Fruit fly (Drosophila melanogaster): ENCODE results near the gene CG14073.

Gene CG14073

dm6 chr3L:18822450-18823220 is 2.2 kb upstream of the CG14073 start, which contains the start of gene Cat (continued):
- TF ChIP-seq Ets97D (GFP tag; optimal IDR thresholded peaks at IDR 0.05) (peak; percentile 25), bcd (GFP tag; optimal IDR thresholded peaks at IDR 0.05) (no peak), ci (GFP tag; IDR thresholded peaks at IDR 0.05) (peak; percentile 52; the same call in 2 of the 3 replicates), ken (GFP tag; IDR thresholded peaks at IDR 0.05) (no peak), stc (GFP tag; IDR thresholded peaks at IDR 0.05) (no peak), chif (GFP tag; optimal IDR thresholded peaks at IDR 0.05) (peak in 1 of 2 experiments; percentile 16), CG7556 (GFP tag; optimal IDR thresholded peaks at IDR 0.05) (peak; percentile 29), Atf-2 (GFP tag; optimal IDR thresholded peaks at IDR 0.05) (no peak), Bdp1 (GFP tag; optimal IDR thresholded peaks at IDR 0.05) (no peak), bigmax (GFP tag; optimal IDR thresholded peaks at IDR 0.05) (no peak), amos (GFP tag; IDR thresholded peaks at IDR 0.05; ENCODE audit: partially characterized antibody) (peak; percentile 82; the same call in 1 of the 2 replicates), CG10274 (GFP tag; optimal IDR thresholded peaks at IDR 0.05) (no peak), CG10543 (GFP tag; optimal IDR thresholded peaks at IDR 0.05) (peak; percentile 52), CG12769 (tag; optimal IDR thresholded peaks at IDR 0.05) (no peak), Meics (GFP tag; optimal IDR thresholded peaks at IDR 0.05) (peak; percentile 57), CG17912 (GFP tag; optimal IDR thresholded peaks at IDR 0.05) (peak; percentile 21), ash1 (GFP tag; optimal IDR thresholded peaks at IDR 0.05) (no peak), lola (GFP tag; optimal IDR thresholded peaks at IDR 0.05) (peak in 2 of 3 experiments; percentile 28 to 37), ab (GFP tag; optimal IDR thresholded peaks at IDR 0.05) (no peak), tin (GFP tag; optimal IDR thresholded peaks at IDR 0.05) (peak; percentile 41), CG1602 (GFP tag; optimal IDR thresholded peaks at IDR 0.05) (no peak), CG6689 (GFP tag; IDR thresholded peaks at IDR 0.05) (no peak; the same call in none of the 2 replicates), sr (GFP tag; IDR thresholded peaks at IDR 0.05) (no peak), lab (GFP tag; optimal IDR thresholded peaks at IDR 0.05) (peak; percentile 71), zfh1 (GFP tag; IDR thresholded peaks at IDR 0.05) (no peak), slou (GFP tag; optimal IDR thresholded peaks at IDR 0.05) (no peak), grn (GFP tag; optimal IDR thresholded peaks at IDR 0.05) (no peak), Hr39 (optimal IDR thresholded peaks at IDR 0.05) (no peak), lilli (GFP tag; optimal IDR thresholded peaks at IDR 0.05) (peak; percentile 55), hth (optimal IDR thresholded peaks at IDR 0.05) (no peak), repo (GFP tag; optimal IDR thresholded peaks at IDR 0.05) (no peak), Six4 (GFP tag; optimal IDR thresholded peaks at IDR 0.05) (no peak), Adf1 (GFP tag; IDR thresholded peaks at IDR 0.05) (peak; percentile 44), CG12299 (tag; optimal IDR thresholded peaks at IDR 0.05) (peak; percentile 18), Xbp1 (GFP tag; optimal IDR thresholded peaks at IDR 0.05) (peak; percentile 86), sna (GFP tag; IDR thresholded peaks at IDR 0.05; ENCODE audit: partially characterized antibody) (peak; percentile 89), CG12391 (tag; optimal IDR thresholded peaks at IDR 0.05) (peak; percentile 70), Xrp1 (GFP tag; IDR thresholded peaks at IDR 0.05) (peak; percentile 57; the same call in 1 of the 2 replicates), al (GFP tag; IDR thresholded peaks at IDR 0.05) (no peak), CG15479 (GFP tag; optimal IDR thresholded peaks at IDR 0.05) (no peak), B-H2 (GFP tag; optimal IDR thresholded peaks at IDR 0.05) (peak; percentile 41), br (optimal IDR thresholded peaks at IDR 0.05) (no peak), CG3163 (GFP tag; optimal IDR thresholded peaks at IDR 0.05) (no peak), CG10462 (GFP tag; optimal IDR thresholded peaks at IDR 0.05) (no peak), chm (GFP tag; IDR thresholded peaks at IDR 0.05) (peak; percentile 37; the same call in 1 of the 2 replicates), Drgx (GFP tag; IDR thresholded peaks at IDR 0.05) (peak; percentile 99), Hey (tag; optimal IDR thresholded peaks at IDR 0.05) (no peak), CkIIα-i1 (GFP tag; IDR thresholded peaks at IDR 0.05) (no peak), D19B (GFP tag; optimal IDR thresholded peaks at IDR 0.05) (no peak), D19A (tag; optimal IDR thresholded peaks at IDR 0.05) (no peak), CG13287 (GFP tag; IDR thresholded peaks at IDR 0.05; ENCODE audit: partially characterized antibody) (peak; percentile 93)

Measured in whole organism, embryonic.